Worm (Caenorhabditis elegans): Measurements from ENCODE around the gene Y9C9A.8.

Gene Y9C9A.8

DNA sequence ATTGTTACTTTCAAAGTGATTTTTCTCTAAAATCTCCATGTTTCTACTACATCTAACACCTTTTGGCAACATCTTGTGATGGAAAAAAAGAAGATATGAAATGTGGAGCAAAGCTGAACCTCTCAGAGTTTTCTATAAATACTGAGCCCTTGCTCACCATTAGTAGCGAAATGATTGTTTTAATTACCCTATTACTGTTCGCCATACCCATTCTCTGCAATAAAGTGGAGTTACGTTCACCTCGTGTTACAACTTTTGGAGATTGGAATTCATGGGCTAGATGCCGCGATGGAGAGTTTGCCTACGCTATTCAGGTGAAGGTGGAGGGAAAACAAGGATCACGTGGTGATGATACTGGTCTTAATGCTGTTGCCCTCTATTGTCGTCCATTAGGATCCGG, 33.7 kb downstream of the Y9C9A.8 start, which contains the start of gene txt-3:
Gene txt-3 (plus strand): TSS at position 125 of the 400 bp plus-strand sequence.
- TF ChIP-seq zag-1 (tag; optimal IDR thresholded peaks at IDR 0.05) (no peak), elt-3 (tag; optimal IDR thresholded peaks at IDR 0.05) (no peak), ama-1 (optimal IDR thresholded peaks at IDR 0.05) (no peak), alr-1 (tag; optimal IDR thresholded peaks at IDR 0.05) (no peak), fos-1 (tag; optimal IDR thresholded peaks at IDR 0.05) (no peak), lin-11 (tag; optimal IDR thresholded peaks at IDR 0.05) (no peak)

DNA sequence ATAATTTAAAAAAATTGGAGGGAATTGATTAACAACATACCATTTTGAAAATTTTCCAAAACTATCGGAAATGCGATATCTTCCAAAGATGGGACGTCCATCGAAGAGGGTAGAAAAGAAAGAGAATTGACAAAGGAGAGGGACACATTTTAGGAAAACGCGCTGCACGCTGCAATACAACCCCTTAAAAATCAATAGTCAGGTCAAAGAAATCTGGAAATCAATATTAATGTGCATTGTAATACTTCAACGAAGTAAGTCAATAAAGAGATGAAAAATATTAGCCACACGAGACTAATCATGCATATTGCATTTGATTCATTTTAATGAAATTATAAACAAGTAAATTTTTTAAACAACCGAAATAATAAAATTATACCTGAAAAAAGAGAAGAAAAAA, 39.3 kb downstream of the Y9C9A.8 start, which contains the start of gene Y9C9A.13:
Gene Y9C9A.13 (minus strand): TSS at position 101 of the 400 bp plus-strand sequence.
- TF ChIP-seq zag-1 (tag; optimal IDR thresholded peaks at IDR 0.05) (no peak), R02D3.7 (tag; optimal IDR thresholded peaks at IDR 0.05) (no peak), nhr-10 (tag; optimal IDR thresholded peaks at IDR 0.05) (no peak), sem-4 (tag; optimal IDR thresholded peaks at IDR 0.05) (no peak), nhr-23 (tag; optimal IDR thresholded peaks at IDR 0.05) (no peak), lin-39 (tag; optimal IDR thresholded peaks at IDR 0.05) (no peak), nhr-237 (tag; optimal IDR thresholded peaks at IDR 0.05) (no peak), nhr-129 (tag; optimal IDR thresholded peaks at IDR 0.05) (no peak), alr-1 (tag; optimal IDR thresholded peaks at IDR 0.05) (no peak), dmd-4 (tag; optimal IDR thresholded peaks at IDR 0.05) (no peak), ztf-4 (tag; optimal IDR thresholded peaks at IDR 0.05) (no peak), ama-1 (optimal IDR thresholded peaks at IDR 0.05) (no peak), ceh-16 (tag; optimal IDR thresholded peaks at IDR 0.05) (no peak), peb-1 (tag; optimal IDR thresholded peaks at IDR 0.05) (no peak), skn-1 (tag; optimal IDR thresholded peaks at IDR 0.05) (no peak), nhr-21 (tag; optimal IDR thresholded peaks at IDR 0.05) (no peak), nhr-77 (tag; optimal IDR thresholded peaks at IDR 0.05) (no peak), crh-2 (tag; optimal IDR thresholded peaks at IDR 0.05) (no peak), Y55F3AM.14 (GFP tag; optimal IDR thresholded peaks at IDR 0.05) (no peak), mdl-1 (tag; optimal IDR thresholded peaks at IDR 0.05) (no peak)

DNA sequence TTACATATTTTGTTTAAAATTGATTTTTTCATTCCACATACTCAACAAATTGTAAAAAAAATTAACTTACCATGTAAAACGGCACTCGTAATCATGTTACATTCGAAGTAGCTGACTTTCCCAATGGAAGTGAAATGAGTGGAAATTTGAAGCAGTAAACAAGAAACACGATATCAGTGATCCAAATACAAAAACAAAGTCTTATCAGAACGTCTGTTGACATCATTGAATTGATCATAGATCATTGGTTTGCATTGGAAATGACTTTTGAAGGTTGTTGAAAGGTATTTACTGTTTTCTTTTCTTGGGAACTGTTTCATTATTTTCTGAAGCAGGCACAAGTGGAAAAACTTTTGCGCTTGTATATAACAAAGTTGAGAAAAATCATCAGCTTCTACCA, 45.9 kb downstream of the Y9C9A.8 start, which contains the start of gene Y9C9A.16:
Gene Y9C9A.16 (minus strand): TSS at position 131 of the 400 bp plus-strand sequence.
- TF ChIP-seq fos-1 (tag; optimal IDR thresholded peaks at IDR 0.05) (no peak), zag-1 (tag; optimal IDR thresholded peaks at IDR 0.05) (no peak), sem-4 (tag; optimal IDR thresholded peaks at IDR 0.05) (no peak), nhr-10 (tag; optimal IDR thresholded peaks at IDR 0.05) (no peak), unc-55 (GFP tag; optimal IDR thresholded peaks at IDR 0.05) (no peak), unc-39 (tag; optimal IDR thresholded peaks at IDR 0.05) (no peak), elt-3 (tag; optimal IDR thresholded peaks at IDR 0.05) (no peak), unc-62 (GFP tag; optimal IDR thresholded peaks at IDR 0.05) (no peak), ztf-4 (tag; optimal IDR thresholded peaks at IDR 0.05) (no peak), lin-39 (tag; optimal IDR thresholded peaks at IDR 0.05) (no peak), nhr-129 (tag; optimal IDR thresholded peaks at IDR 0.05) (no peak), nhr-6 (tag; optimal IDR thresholded peaks at IDR 0.05) (no peak), Y55F3AM.14 (GFP tag; optimal IDR thresholded peaks at IDR 0.05) (no peak), peb-1 (tag; optimal IDR thresholded peaks at IDR 0.05) (no peak), mbf-1 (tag; optimal IDR thresholded peaks at IDR 0.05) (no peak), blmp-1 (tag; optimal IDR thresholded peaks at IDR 0.05; ENCODE audit: insufficient read depth) (no peak)

DNA sequence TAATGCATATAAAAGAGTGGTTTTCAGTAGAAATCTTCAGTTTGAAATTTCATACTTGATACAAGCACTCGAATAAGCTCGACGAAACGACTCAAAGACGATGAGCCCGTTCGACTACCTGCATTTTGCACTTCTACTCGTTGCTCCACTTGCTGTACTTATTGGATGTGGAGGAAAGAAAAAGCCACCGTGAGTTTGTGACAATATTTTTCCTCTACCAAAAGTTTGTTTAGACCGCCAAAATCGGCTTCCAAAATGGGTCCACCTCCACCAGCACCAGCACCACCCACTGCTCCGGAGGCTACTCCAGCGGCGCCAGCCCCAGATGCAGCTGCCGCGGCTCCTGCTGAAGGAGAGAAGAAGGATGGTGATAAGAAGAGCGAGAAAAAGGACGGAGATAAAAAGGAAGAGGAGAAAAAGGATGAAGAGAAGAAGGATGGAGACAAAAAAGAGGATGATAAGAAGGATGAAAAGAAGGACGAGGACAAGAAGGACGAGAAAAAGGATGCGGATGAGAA, 47.1 kb downstream of the Y9C9A.8 start, which contains the start of gene E03H12.5:
Gene E03H12.5 (plus strand): TSS at position 51 of the 518 bp plus-strand sequence.
- TF ChIP-seq nhr-6 (tag; optimal IDR thresholded peaks at IDR 0.05) (no peak), snpc-4 (tag; optimal IDR thresholded peaks at IDR 0.05) (no peak), peb-1 (tag; optimal IDR thresholded peaks at IDR 0.05) (no peak), nhr-25 (tag; optimal IDR thresholded peaks at IDR 0.05) (no peak), nhr-237 (tag; optimal IDR thresholded peaks at IDR 0.05) (no peak), ZK546.5 (tag; optimal IDR thresholded peaks at IDR 0.05) (no peak), dmd-4 (tag; optimal IDR thresholded peaks at IDR 0.05) (no peak), mdl-1 (tag; optimal IDR thresholded peaks at IDR 0.05) (no peak), unc-62 (GFP tag; optimal IDR thresholded peaks at IDR 0.05) (no peak)

DNA sequence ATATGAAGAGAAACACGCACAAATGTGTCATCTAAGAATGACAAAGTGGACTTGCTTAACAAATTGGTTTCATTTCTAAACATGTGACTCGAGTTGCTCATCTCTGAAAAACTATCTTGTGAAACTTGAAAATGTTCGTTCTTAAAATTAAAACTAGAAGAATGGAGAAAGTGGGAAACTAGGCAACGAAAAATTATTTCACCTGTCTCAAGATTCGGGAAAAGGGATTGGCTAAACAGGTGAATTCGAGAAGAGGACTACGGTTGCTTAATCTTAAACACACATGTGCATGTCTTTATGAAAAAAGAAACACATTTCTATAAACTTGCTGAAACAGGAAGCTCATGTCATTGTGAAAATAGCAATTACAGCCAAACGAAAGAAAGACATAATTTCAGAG, 50.9 kb downstream of the Y9C9A.8 start, which contains the start of gene srz-24:
Gene srz-24 (minus strand): TSS at position 101 of the 400 bp plus-strand sequence.
- TF ChIP-seq mdl-1 (tag; optimal IDR thresholded peaks at IDR 0.05) = no peak
- TF ChIP-seq nhr-237 (tag; optimal IDR thresholded peaks at IDR 0.05) = no peak
- TF ChIP-seq mab-5 (tag; optimal IDR thresholded peaks at IDR 0.05) = no peak
- TF ChIP-seq egl-27 (tag; optimal IDR thresholded peaks at IDR 0.05) = no peak
- TF ChIP-seq lin-11 (tag; optimal IDR thresholded peaks at IDR 0.05) = no peak
- no peak for TF ChIP-seq snpc-4 (tag; optimal IDR thresholded peaks at IDR 0.05)
- no peak for TF ChIP-seq dmd-4 (tag; optimal IDR thresholded peaks at IDR 0.05)
- no peak for TF ChIP-seq ZK546.5 (tag; optimal IDR thresholded peaks at IDR 0.05)
- no peak for TF ChIP-seq nhr-25 (tag; optimal IDR thresholded peaks at IDR 0.05)
- no peak for TF ChIP-seq unc-55 (GFP tag; optimal IDR thresholded peaks at IDR 0.05)
- no peak for TF ChIP-seq F13H6.1 (tag; optimal IDR thresholded peaks at IDR 0.05)
- TF ChIP-seq ztf-1 (GFP tag; conservative IDR thresholded peaks at IDR 0.05) = no peak
- TF ChIP-seq C34F6.9 (tag; optimal IDR thresholded peaks at IDR 0.05) = no peak
- no peak for TF ChIP-seq aly-2 (tag; optimal IDR thresholded peaks at IDR 0.05)
- TF ChIP-seq alr-1 (tag; optimal IDR thresholded peaks at IDR 0.05) = no peak
- TF ChIP-seq nhr-10 (tag; optimal IDR thresholded peaks at IDR 0.05) = no peak
- no peak for TF ChIP-seq nhr-77 (tag; optimal IDR thresholded peaks at IDR 0.05)
- TF ChIP-seq sem-4 (tag; optimal IDR thresholded peaks at IDR 0.05) = no peak
- TF ChIP-seq nhr-129 (tag; optimal IDR thresholded peaks at IDR 0.05) = no peak

Data from whole organism, L2 larva.